Comparison of ENCODE assay signal across 4 fruit fly cellular contexts in genomic region chr3R:21905615-21906014, dm6.
TF ChIP-seq lines count a peak whose summit lies in the region.

No protein-coding gene starts in this region.

- TF ChIP-seq CTCF in whole organism, embryonic (GFP tag; optimal IDR thresholded peaks at IDR 0.05; lab: Kevin White, UChicago) = no peak

TF ChIP-seq in whole organism, embryonic, 481 proteins besides CTCF, POLR2A, EP300 and RAD21:
- no peak for TF ChIP-seq Ada2b (GFP tag; IDR thresholded peaks at IDR 0.05; lab: Robert Waterston, UW)
- TF ChIP-seq CG1233 (GFP tag; optimal IDR thresholded peaks at IDR 0.05; lab: Kevin White, UChicago) = no peak
- peak; percentile 26 for TF ChIP-seq sens (GFP tag; lab: Kevin White, UChicago)
- peak; percentile 80 for TF ChIP-seq Drgx (GFP tag; IDR thresholded peaks at IDR 0.05; lab: Robert Waterston, UW)
- peak in 1 of 2 experiments; percentile 83 for TF ChIP-seq bsh (GFP tag; optimal IDR thresholded peaks at IDR 0.05; lab: Kevin White, UChicago)
- no peak for TF ChIP-seq prd (optimal IDR thresholded peaks at IDR 0.05; lab: Kevin White, UChicago)
- TF ChIP-seq prd (GFP tag; IDR thresholded peaks at IDR 0.05; lab: Robert Waterston, UW) = 0 out of 3 replicates have a peak, but pooled peaks have one; percentile 9
- TF ChIP-seq CG1024 (GFP tag; IDR thresholded peaks at IDR 0.05; lab: Robert Waterston, UW) = no peak
- TF ChIP-seq nom (GFP tag; optimal IDR thresholded peaks at IDR 0.05; lab: Kevin White, UChicago) = peak; percentile 64

TF ChIP-seq in whole organism, prepupa, 60 proteins besides CTCF, POLR2A, EP300 and RAD21 (continues in another document):
- TF ChIP-seq topi (GFP tag; optimal IDR thresholded peaks at IDR 0.05; lab: Kevin White, UChicago) = peak; percentile 73
- TF ChIP-seq CG3032 (tag; optimal IDR thresholded peaks at IDR 0.05; lab: Kevin White, UChicago) = peak; percentile 89
- peak; percentile 91 for TF ChIP-seq Ets96B (tag; optimal IDR thresholded peaks at IDR 0.05; lab: Kevin White, UChicago)
- peak; percentile 84 for TF ChIP-seq CG6808 (GFP tag; optimal IDR thresholded peaks at IDR 0.05; lab: Kevin White, UChicago)
- peak; percentile 46 for TF ChIP-seq vri (GFP tag; optimal IDR thresholded peaks at IDR 0.05; lab: Kevin White, UChicago)
- peak; percentile 80 for TF ChIP-seq CG34406 (GFP tag; optimal IDR thresholded peaks at IDR 0.05; lab: Kevin White, UChicago)
- peak; percentile 64 for TF ChIP-seq lz (GFP tag; optimal IDR thresholded peaks at IDR 0.05; lab: Kevin White, UChicago)
- TF ChIP-seq CG6276 (GFP tag; optimal IDR thresholded peaks at IDR 0.05; lab: Kevin White, UChicago) = peak; percentile 82
- peak; percentile 69 for TF ChIP-seq CG11762 (GFP tag; optimal IDR thresholded peaks at IDR 0.05; lab: Kevin White, UChicago; ENCODE audit: insufficient read depth)
- TF ChIP-seq CG1621 (tag; optimal IDR thresholded peaks at IDR 0.05; lab: Kevin White, UChicago) = peak; percentile 79
- TF ChIP-seq CG4318 (GFP tag; optimal IDR thresholded peaks at IDR 0.05; lab: Kevin White, UChicago) = peak; percentile 87
- peak; percentile 88 for TF ChIP-seq Gug (GFP tag; IDR thresholded peaks at IDR 0.05; lab: Robert Waterston, UW)
- TF ChIP-seq Sox15 (GFP tag; optimal IDR thresholded peaks at IDR 0.05; lab: Kevin White, UChicago) = peak; percentile 43
- TF ChIP-seq CG6854 (GFP tag; optimal IDR thresholded peaks at IDR 0.05; lab: Kevin White, UChicago) = peak; percentile 67
- TF ChIP-seq acj6 (GFP tag; optimal IDR thresholded peaks at IDR 0.05; lab: Kevin White, UChicago) = peak; percentile 85
- TF ChIP-seq CG8632 (GFP tag; optimal IDR thresholded peaks at IDR 0.05; lab: Kevin White, UChicago) = peak; percentile 72
- TF ChIP-seq pdm3 (GFP tag; optimal IDR thresholded peaks at IDR 0.05; lab: Kevin White, UChicago) = peak; percentile 82
- TF ChIP-seq CG9139 (GFP tag; optimal IDR thresholded peaks at IDR 0.05; lab: Kevin White, UChicago) = peak; percentile 81
- TF ChIP-seq CG8119 (GFP tag; IDR thresholded peaks at IDR 0.05; lab: Robert Waterston, UW) = peak; percentile 93
- peak; percentile 77 for TF ChIP-seq CG6792 (GFP tag; optimal IDR thresholded peaks at IDR 0.05; lab: Kevin White, UChicago)
- TF ChIP-seq Lpt (GFP tag; optimal IDR thresholded peaks at IDR 0.05; lab: Kevin White, UChicago) = peak; percentile 89
- peak; percentile 94 for TF ChIP-seq CG6163 (GFP tag; IDR thresholded peaks at IDR 0.05; lab: Robert Waterston, UW)
- no peak for TF ChIP-seq Hr38 (GFP tag; optimal IDR thresholded peaks at IDR 0.05; lab: Kevin White, UChicago)
- peak; percentile 84 for TF ChIP-seq Eip75B (GFP tag; optimal IDR thresholded peaks at IDR 0.05; lab: Kevin White, UChicago)
- TF ChIP-seq salr (GFP tag; optimal IDR thresholded peaks at IDR 0.05; lab: Kevin White, UChicago) = peak; percentile 69 to 91
- TF ChIP-seq fd85E (GFP tag; optimal IDR thresholded peaks at IDR 0.05; lab: Kevin White, UChicago) = no peak
- peak; percentile 92 for TF ChIP-seq CG15336 (GFP tag; IDR thresholded peaks at IDR 0.05; lab: Robert Waterston, UW)

TF ChIP-seq in whole organism, pupa, 21 proteins besides CTCF, POLR2A, EP300 and RAD21:
- TF ChIP-seq CG17806 (tag; optimal IDR thresholded peaks at IDR 0.05; lab: Kevin White, UChicago) (peak; percentile 91), D1 (tag; optimal IDR thresholded peaks at IDR 0.05; lab: Kevin White, UChicago) (peak; percentile 84), CG13204 (GFP tag; optimal IDR thresholded peaks at IDR 0.05; lab: Kevin White, UChicago) (peak; percentile 57), Pif1A (GFP tag; optimal IDR thresholded peaks at IDR 0.05; lab: Kevin White, UChicago) (peak; percentile 87), EcR (GFP tag; optimal IDR thresholded peaks at IDR 0.05; lab: Kevin White, UChicago) (peak; percentile 6), CG14655 (GFP tag; optimal IDR thresholded peaks at IDR 0.05; lab: Kevin White, UChicago) (peak; percentile 94), CG10348 (GFP tag; IDR thresholded peaks at IDR 0.05; lab: Robert Waterston, UW) (no peak), fd96Ca (GFP tag; IDR thresholded peaks at IDR 0.05; lab: Robert Waterston, UW) (peak; percentile 82; the same call in 2 of the 3 replicates), CG32121 (GFP tag; IDR thresholded peaks at IDR 0.05; lab: Robert Waterston, UW) (peak; percentile 83), CG9948 (tag; optimal IDR thresholded peaks at IDR 0.05; lab: Kevin White, UChicago) (peak; percentile 94), CG8301 (tag; optimal IDR thresholded peaks at IDR 0.05; lab: Kevin White, UChicago) (peak; percentile 94), CG8159 (tag; optimal IDR thresholded peaks at IDR 0.05; lab: Kevin White, UChicago) (peak; percentile 88), Snoo (tag; optimal IDR thresholded peaks at IDR 0.05; lab: Kevin White, UChicago) (peak; percentile 81), Pif1B (GFP tag; optimal IDR thresholded peaks at IDR 0.05; lab: Kevin White, UChicago) (peak; percentile 85), rn (GFP tag; IDR thresholded peaks at IDR 0.05; lab: Robert Waterston, UW) (peak; percentile 78), CG34367 (tag; optimal IDR thresholded peaks at IDR 0.05; lab: Kevin White, UChicago) (peak; percentile 87), CG12605 (GFP tag; IDR thresholded peaks at IDR 0.05; lab: Robert Waterston, UW) (peak; percentile 83), gl (tag; optimal IDR thresholded peaks at IDR 0.05; lab: Kevin White, UChicago) (peak; percentile 65), CG15710 (tag; optimal IDR thresholded peaks at IDR 0.05; lab: Kevin White, UChicago) (peak; percentile 89), Ets98B (GFP tag; IDR thresholded peaks at IDR 0.05; lab: Robert Waterston, UW) (peak; percentile 90), CG4496 (GFP tag; IDR thresholded peaks at IDR 0.05; lab: Robert Waterston, UW) (peak; percentile 91)

TF ChIP-seq in whole organism, wandering third instar larva, 38 proteins besides CTCF, POLR2A, EP300 and RAD21:
- TF ChIP-seq rgr (GFP tag; optimal IDR thresholded peaks at IDR 0.05; lab: Kevin White, UChicago) = peak; percentile 68
- peak; percentile 57 for TF ChIP-seq dmrt93B (GFP tag; optimal IDR thresholded peaks at IDR 0.05; lab: Kevin White, UChicago)
- no peak for TF ChIP-seq tai (GFP tag; optimal IDR thresholded peaks at IDR 0.05; lab: Kevin White, UChicago)
- no peak for TF ChIP-seq Abd-B (GFP tag; optimal IDR thresholded peaks at IDR 0.05; lab: Kevin White, UChicago)
- peak; percentile 67 for TF ChIP-seq fru (GFP tag; optimal IDR thresholded peaks at IDR 0.05; lab: Kevin White, UChicago)
- peak; percentile 27 for TF ChIP-seq br (GFP tag; optimal IDR thresholded peaks at IDR 0.05; lab: Kevin White, UChicago)
- peak; percentile 79 for TF ChIP-seq Sp1 (GFP tag; optimal IDR thresholded peaks at IDR 0.05; lab: Kevin White, UChicago)
- TF ChIP-seq HLH106 (tag; optimal IDR thresholded peaks at IDR 0.05; lab: Kevin White, UChicago) = peak; percentile 78
- TF ChIP-seq psq (GFP tag; optimal IDR thresholded peaks at IDR 0.05; lab: Kevin White, UChicago) = peak; percentile 66
- no peak for TF ChIP-seq CrebA (GFP tag; optimal IDR thresholded peaks at IDR 0.05; lab: Kevin White, UChicago; ENCODE audit: borderline replicate concordance)
- peak; percentile 67 for TF ChIP-seq brk (GFP tag; optimal IDR thresholded peaks at IDR 0.05; lab: Kevin White, UChicago)
- TF ChIP-seq N (GFP tag; optimal IDR thresholded peaks at IDR 0.05; lab: Kevin White, UChicago) = no peak
- no peak for TF ChIP-seq GATAd (GFP tag; optimal IDR thresholded peaks at IDR 0.05; lab: Kevin White, UChicago)
- TF ChIP-seq woc (GFP tag; optimal IDR thresholded peaks at IDR 0.05; lab: Kevin White, UChicago) = peak; percentile 49
- peak; percentile 62 for TF ChIP-seq ey (GFP tag; optimal IDR thresholded peaks at IDR 0.05; lab: Kevin White, UChicago)
- peak; percentile 32 for TF ChIP-seq CG9705 (GFP tag; optimal IDR thresholded peaks at IDR 0.05; lab: Kevin White, UChicago)
- no peak for TF ChIP-seq sv (GFP tag; optimal IDR thresholded peaks at IDR 0.05; lab: Kevin White, UChicago)
- no peak for TF ChIP-seq lola (GFP tag; optimal IDR thresholded peaks at IDR 0.05; lab: Kevin White, UChicago)
- peak; percentile 78 for TF ChIP-seq OdsH (GFP tag; optimal IDR thresholded peaks at IDR 0.05; lab: Kevin White, UChicago)
- TF ChIP-seq Mio (GFP tag; optimal IDR thresholded peaks at IDR 0.05; lab: Kevin White, UChicago) = no peak
- TF ChIP-seq h (GFP tag; optimal IDR thresholded peaks at IDR 0.05; lab: Kevin White, UChicago) = peak; percentile 79
- TF ChIP-seq sage (GFP tag; optimal IDR thresholded peaks at IDR 0.05; lab: Kevin White, UChicago) = peak; percentile 29
- peak in 1 of 2 experiments; percentile 69 for TF ChIP-seq foxo (GFP tag; optimal IDR thresholded peaks at IDR 0.05; lab: Kevin White, UChicago)
- peak; percentile 49 for TF ChIP-seq Hnf4 (GFP tag; optimal IDR thresholded peaks at IDR 0.05; lab: Kevin White, UChicago)

Comparison
In these comparisons a context has a peak if more than half of its experiments do, and no peak if none do; other contexts are left out.
1. Of the 7 proteins assayed by ChIP-seq in both whole organism, embryonic and whole organism, prepupa: peak only in whole organism, embryonic: none; only in whole organism, prepupa: Blimp-1, CG16779, CG6854, Gug, Hr39, Lpt and 1 more; in both: none; in neither: 0.